Fruit fly (Drosophila melanogaster): ENCODE results near the gene eff.

eff gene

dm6 chr3R:14683928-14684327, 57.2 kb downstream of the eff start (continued):
- TF ChIP-seq CG10669 (GFP tag; optimal IDR thresholded peaks at IDR 0.05) (peak; percentile 34), CG8119 (GFP tag; IDR thresholded peaks at IDR 0.05) (peak; percentile 91), CG3919 (GFP tag; optimal IDR thresholded peaks at IDR 0.05) (peak; percentile 72), dac (GFP tag; optimal IDR thresholded peaks at IDR 0.05) (peak; percentile 48), net (GFP tag; optimal IDR thresholded peaks at IDR 0.05) (peak; percentile 76), CG10631 (GFP tag; optimal IDR thresholded peaks at IDR 0.05) (peak; percentile 48), fd59A (GFP tag; optimal IDR thresholded peaks at IDR 0.05) (no peak), salr (GFP tag; optimal IDR thresholded peaks at IDR 0.05) (peak in 1 of 2 experiments; percentile 61), CG6854 (GFP tag; optimal IDR thresholded peaks at IDR 0.05) (no peak), CG15336 (GFP tag; IDR thresholded peaks at IDR 0.05) (peak; percentile 93)
